Worm (Caenorhabditis elegans): ENCODE measurements around the gene vps-36.

ce11 chrV:10931189-10931588, 29.3 kb downstream of the vps-36 start, which contains the start of gene scvp-1:
- TF ChIP-seq nhr-237 (tag; optimal IDR thresholded peaks at IDR 0.05) (no peak), lin-39 (tag; optimal IDR thresholded peaks at IDR 0.05) (no peak), unc-39 (tag; optimal IDR thresholded peaks at IDR 0.05) (no peak), egl-27 (tag; optimal IDR thresholded peaks at IDR 0.05) (no peak)

Measured in whole organism, L3 larva.